Fruit fly (Drosophila melanogaster): ENCODE measurements around the gene Tbc1d15-17.

Gene Tbc1d15-17

dm6 chr2L:181020-181419 is 26.0 kb upstream of the Tbc1d15-17 start (continued):
- TF ChIP-seq hkb (optimal IDR thresholded peaks at IDR 0.05), result no peak
- TF ChIP-seq hkb (GFP tag; IDR thresholded peaks at IDR 0.05), result no peak
- no peak for TF ChIP-seq ap (GFP tag; IDR thresholded peaks at IDR 0.05)
- no peak for TF ChIP-seq CG8924 (tag; optimal IDR thresholded peaks at IDR 0.05)
- no peak for TF ChIP-seq D (optimal IDR thresholded peaks at IDR 0.05)
- no peak for TF ChIP-seq D (GFP tag; optimal IDR thresholded peaks at IDR 0.05)
- TF ChIP-seq abd-A (tag; optimal IDR thresholded peaks at IDR 0.05), result peak; percentile 84
- TF ChIP-seq sd (tag; optimal IDR thresholded peaks at IDR 0.05), result no peak
- peak; percentile 83 for TF ChIP-seq onecut (GFP tag; IDR thresholded peaks at IDR 0.05)
- peak; percentile 86 for TF ChIP-seq scrt (GFP tag; optimal IDR thresholded peaks at IDR 0.05)
- TF ChIP-seq Kr (GFP tag; optimal IDR thresholded peaks at IDR 0.05), result no peak
- no peak for TF ChIP-seq CG12155 (GFP tag; optimal IDR thresholded peaks at IDR 0.05)
- no peak for TF ChIP-seq sim (GFP tag; IDR thresholded peaks at IDR 0.05)
- TF ChIP-seq CG2199 (GFP tag; IDR thresholded peaks at IDR 0.05), result 0 out of 3 replicates have a peak, but pooled peaks have one; percentile 27
- TF ChIP-seq ken (GFP tag; IDR thresholded peaks at IDR 0.05), result no peak
- no peak for TF ChIP-seq mirr (GFP tag; optimal IDR thresholded peaks at IDR 0.05)
- no peak for TF ChIP-seq vfl (GFP tag; optimal IDR thresholded peaks at IDR 0.05)
- TF ChIP-seq CG4360 (GFP tag; IDR thresholded peaks at IDR 0.05), result 0 out of 2 replicates have a peak, but pooled peaks have one; percentile 36
- TF ChIP-seq CG3065 (GFP tag; optimal IDR thresholded peaks at IDR 0.05), result no peak
- no peak for TF ChIP-seq D19A (tag; optimal IDR thresholded peaks at IDR 0.05)
- no peak for TF ChIP-seq CG17328 (GFP tag; IDR thresholded peaks at IDR 0.05)
- no peak for TF ChIP-seq tup (GFP tag; optimal IDR thresholded peaks at IDR 0.05)
- TF ChIP-seq bsh (GFP tag; optimal IDR thresholded peaks at IDR 0.05), result no peak
- TF ChIP-seq CG18599 (GFP tag; optimal IDR thresholded peaks at IDR 0.05), result no peak

- no peak for TF ChIP-seq bigmax (GFP tag; optimal IDR thresholded peaks at IDR 0.05)
- TF ChIP-seq maf-S (GFP tag; optimal IDR thresholded peaks at IDR 0.05), result no peak
- TF ChIP-seq dm (GFP tag; optimal IDR thresholded peaks at IDR 0.05), result peak; percentile 2
- 0 out of 4 replicates have a peak, but pooled peaks have one; percentile 75 for TF ChIP-seq chinmo (GFP tag; IDR thresholded peaks at IDR 0.05; ENCODE audit: partially characterized antibody)
- TF ChIP-seq Stat92E (GFP tag; optimal IDR thresholded peaks at IDR 0.05), result peak in 1 of 3 experiments; percentile 39
- TF ChIP-seq NK7.1 (GFP tag; optimal IDR thresholded peaks at IDR 0.05), result no peak
- TF ChIP-seq tna (GFP tag; IDR thresholded peaks at IDR 0.05; ENCODE audit: partially characterized antibody), result 0 out of 2 replicates have a peak, but pooled peaks have one; percentile 18
- TF ChIP-seq Hey (tag; optimal IDR thresholded peaks at IDR 0.05), result no peak
- TF ChIP-seq Atf3 (GFP tag; optimal IDR thresholded peaks at IDR 0.05), result no peak
- TF ChIP-seq repo (GFP tag; optimal IDR thresholded peaks at IDR 0.05), result no peak
- peak; percentile 51 for TF ChIP-seq stwl (tag; optimal IDR thresholded peaks at IDR 0.05)
- TF ChIP-seq cg (GFP tag; optimal IDR thresholded peaks at IDR 0.05), result peak; percentile 93
- TF ChIP-seq hb (GFP tag; IDR thresholded peaks at IDR 0.05; ENCODE audit: partially characterized antibody), result no peak
- TF ChIP-seq Fer1 (GFP tag; optimal IDR thresholded peaks at IDR 0.05), result peak; percentile 44
- TF ChIP-seq scrt (GFP tag; optimal IDR thresholded peaks at IDR 0.05), result no peak
- TF ChIP-seq lbe (GFP tag; optimal IDR thresholded peaks at IDR 0.05), result peak; percentile 33
- no peak for TF ChIP-seq sna (GFP tag; IDR thresholded peaks at IDR 0.05; ENCODE audit: partially characterized antibody)
- TF ChIP-seq Max (GFP tag; optimal IDR thresholded peaks at IDR 0.05), result peak; percentile 41
- TF ChIP-seq Myb (GFP tag; optimal IDR thresholded peaks at IDR 0.05), result peak; percentile 3
- no peak for TF ChIP-seq CG3847 (GFP tag; IDR thresholded peaks at IDR 0.05)
- no peak for TF ChIP-seq Vsx1 (GFP tag; optimal IDR thresholded peaks at IDR 0.05)
- TF ChIP-seq Scr (GFP tag; IDR thresholded peaks at IDR 0.05; ENCODE audit: partially characterized antibody), result peak; percentile 57
- peak; percentile 38 for TF ChIP-seq nerfin-1 (tag; optimal IDR thresholded peaks at IDR 0.05)
- TF ChIP-seq Trl (optimal IDR thresholded peaks at IDR 0.05), result peak in 1 of 2 experiments; percentile 28
- TF ChIP-seq Trl (GFP tag; optimal IDR thresholded peaks at IDR 0.05), result no peak
- no peak for TF ChIP-seq chm (GFP tag; IDR thresholded peaks at IDR 0.05)
- TF ChIP-seq CG17912 (GFP tag; optimal IDR thresholded peaks at IDR 0.05), result no peak
Observed at dm6 chr2L:182360-183144, 24.4 kb upstream of the Tbc1d15-17 start.
